Worm (Caenorhabditis elegans): Measurements from ENCODE around the gene M02G9.4.

DNA sequence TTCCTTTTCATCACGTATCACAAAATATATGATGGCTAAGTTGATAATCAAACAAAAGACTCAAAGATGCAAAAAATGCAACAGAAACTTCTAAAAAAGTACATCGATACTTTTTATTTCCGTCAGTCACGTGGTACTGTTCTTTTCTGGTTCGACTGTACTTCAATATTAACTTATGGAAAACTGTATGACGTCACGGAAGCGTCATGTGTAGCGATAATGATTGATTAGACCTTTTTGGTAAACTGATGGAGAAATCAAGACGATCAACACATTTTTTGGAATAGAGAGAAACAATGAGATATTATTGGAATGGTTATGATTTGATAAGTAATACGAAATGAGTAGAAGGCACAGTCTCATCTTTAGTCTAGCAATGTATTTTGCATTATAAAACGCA is 22.8 kb upstream of the M02G9.4 start:
- TF ChIP-seq Y75B8A.6 (GFP tag; IDR thresholded peaks at IDR 0.05) (no peak), snpc-4 (tag; optimal IDR thresholded peaks at IDR 0.05) (no peak), aly-2 (tag; optimal IDR thresholded peaks at IDR 0.05) (no peak), ztf-11 (tag; optimal IDR thresholded peaks at IDR 0.05) (no peak), tra-1 (GFP tag; IDR thresholded peaks at IDR 0.05) (peak; percentile 57; the same call in 1 of the 2 replicates), ces-1 (GFP tag; optimal IDR thresholded peaks at IDR 0.05) (no peak)

Data from whole organism, L4 larva.